Worm (Caenorhabditis elegans) whole organism, L4 larva: ENCODE measurements around the gene M02E1.3.

ENCODE experiments used
- F37D6.2 ChIP-seq: sonication (generic microtip); optimal IDR thresholded peaks from 2 replicates; lab custom pipeline; 2016; ENCODE audit warnings: mild to moderate bottlenecking, missing genetic modification characterization, missing compliant biosample characterization
- T20F7.1 ChIP-seq: fragments of 200-800 bp; sonication (Bioruptor generic); optimal IDR thresholded peaks from 2 replicates; lab custom pipeline; 2018; ENCODE audit warnings: mild to moderate bottlenecking, missing genetic modification characterization, missing compliant biosample characterization
- Y75B8A.6 ChIP-seq: fragments of 200-800 bp; sonication (Bioruptor generic); IDR thresholded peaks from 2 replicates; pipeline ENCODE4 v1.3.6; 2022; ENCODE audit warnings: missing genetic modification reagents, missing genetic modification characterization, missing compliant biosample characterization
- aha-1 ChIP-seq: fragments of 150-350 bp; peaks from one replicate; lab custom pipeline; 2014; ENCODE audit warnings: missing biosample characterization, missing genetic modification characterization
- arid-1 ChIP-seq: fragments of 200-800 bp; sonication (Bioruptor generic); conservative IDR thresholded peaks from 2 replicates; pipeline ENCODE4 v1.3.6; 2022; ENCODE audit warnings: missing genetic modification reagents, missing genetic modification characterization, missing compliant biosample characterization
- ceh-28 ChIP-seq: fragments of 150-350 bp; optimal IDR thresholded peaks from 2 replicates; lab custom pipeline; 2014; ENCODE audit warnings: missing biosample characterization, missing genetic modification reagents, missing genetic modification characterization
- ceh-82 ChIP-seq: sonication (generic microtip); optimal IDR thresholded peaks from 2 replicates; lab custom pipeline; 2017; ENCODE audit warnings: missing biosample characterization, missing genetic modification characterization
- daf-16 ChIP-seq, 3 experiments: sonication (generic microtip); optimal IDR thresholded peaks; 2 replicates each; lab custom pipeline; 2016 to 2017; ENCODE audit warnings: missing genetic modification characterization in 3 of 3, missing genetic modification reagents in 3 of 3, mild to moderate bottlenecking in 2 of 3, missing compliant biosample characterization in 2 of 3, missing biosample characterization in 1 of 3, moderate library complexity in 1 of 3
- dmd-6 ChIP-seq: fragments of 200-800 bp; sonication (Bioruptor generic); IDR thresholded peaks from 2 replicates; pipeline ENCODE4 v1.3.6; 2022; ENCODE audit warnings: missing genetic modification reagents, missing genetic modification characterization, missing compliant biosample characterization
- dpl-1 ChIP-seq: fragments of 150-350 bp; optimal IDR thresholded peaks from 2 replicates; lab custom pipeline; 2014; ENCODE audit warnings: missing biosample characterization, missing genetic modification reagents, missing genetic modification characterization
- dve-1 ChIP-seq: sonication (generic microtip); optimal IDR thresholded peaks from 2 replicates; lab custom pipeline; 2017; ENCODE audit warnings: antibody characterized with exemption, mild to moderate bottlenecking, missing genetic modification characterization, missing compliant biosample characterization; ENCODE audit not compliant: insufficient read depth
- hif-1 ChIP-seq, 2 experiments: sonication (generic microtip); optimal IDR thresholded peaks; 2 replicates each; lab custom pipeline; 2016 to 2017; ENCODE audit warnings: missing compliant biosample characterization in 2 of 2, missing genetic modification characterization in 2 of 2, missing genetic modification reagents in 2 of 2, missing genotype in 2 of 2, mild to moderate bottlenecking in 1 of 2
- hlh-11 ChIP-seq: fragments of 200-800 bp; sonication (Bioruptor generic); optimal IDR thresholded peaks from 2 replicates; lab custom pipeline; 2018; ENCODE audit warnings: mild to moderate bottlenecking, missing genetic modification characterization, missing compliant biosample characterization
- hlh-30 ChIP-seq: sonication (generic microtip); optimal IDR thresholded peaks from 2 replicates; lab custom pipeline; 2017; ENCODE audit warnings: antibody characterized with exemption, mild to moderate bottlenecking, missing genetic modification characterization, missing compliant biosample characterization; ENCODE audit not compliant: insufficient read depth
- hmg-1.1 ChIP-seq: fragments of 200-800 bp; sonication (Bioruptor generic); IDR thresholded peaks from 2 replicates; pipeline ENCODE4 v1.3.6; 2022; ENCODE audit warnings: missing genetic modification reagents, missing genetic modification characterization, missing compliant biosample characterization
- lin-15B ChIP-seq: fragments of 150-350 bp; sonication (generic microtip); optimal IDR thresholded peaks from 3 replicates; lab custom pipeline; 2014; ENCODE audit warnings: missing biosample characterization, missing genetic modification characterization
- lsy-2 ChIP-seq, 2 experiments: fragments of 150-350 bp in 1 of 2; sonication (generic microtip) in 1 of 2; optimal IDR thresholded peaks; 2 replicates each; lab custom pipeline; 2014 to 2017; ENCODE audit warnings: missing biosample characterization in 2 of 2, missing genetic modification characterization in 2 of 2
- mdl-1 ChIP-seq, 2 experiments: fragments of 150-350 bp in 1 of 2; sonication (generic microtip) in 1 of 2; optimal IDR thresholded peaks; 2 replicates each; lab custom pipeline; 2014 to 2017; ENCODE audit warnings: missing biosample characterization in 2 of 2, missing genetic modification characterization in 2 of 2
- mep-1 ChIP-seq: fragments of 150-350 bp; sonication (generic microtip); optimal IDR thresholded peaks from 3 replicates; lab custom pipeline; 2014; ENCODE audit warnings: missing biosample characterization, missing genetic modification characterization
- mes-2 ChIP-seq: sonication (generic microtip); optimal IDR thresholded peaks from 2 replicates; lab custom pipeline; 2016; ENCODE audit warnings: missing genotype, mild to moderate bottlenecking, missing genetic modification characterization, missing compliant biosample characterization; ENCODE audit not compliant: poor library complexity, severe bottlenecking
- nhr-11 ChIP-seq: fragments of 150-350 bp; optimal IDR thresholded peaks from 2 replicates; lab custom pipeline; 2014; ENCODE audit warnings: missing biosample characterization, missing genetic modification characterization
- nhr-25 ChIP-seq: sonication (generic microtip); optimal IDR thresholded peaks from 2 replicates; lab custom pipeline; 2017; ENCODE audit warnings: missing genetic modification characterization, mild to moderate bottlenecking, missing compliant biosample characterization, antibody characterized with exemption, moderate library complexity, borderline replicate concordance; ENCODE audit not compliant: insufficient read depth
- nhr-28 ChIP-seq: fragments of 150-350 bp; optimal IDR thresholded peaks from 2 replicates; lab custom pipeline; 2014; ENCODE audit warnings: missing biosample characterization, missing genetic modification characterization
- pha-4 ChIP-seq, 2 experiments: fragments of 150-350 bp in 1 of 2; fragments of 200-800 bp in 1 of 2; sonication (Bioruptor generic) in 1 of 2; IDR thresholded peaks in 1 of 2; optimal IDR thresholded peaks in 1 of 2; 2 replicates each; pipeline versions ENCODE4 v1.3.6 to Lab custom; 2014 to 2022; ENCODE audit warnings: missing genetic modification characterization in 2 of 2, missing genetic modification reagents in 2 of 2, missing biosample characterization in 1 of 2, missing compliant biosample characterization in 1 of 2
- pqm-1 ChIP-seq: sonication (generic microtip); optimal IDR thresholded peaks from 2 replicates; lab custom pipeline; 2017; ENCODE audit warnings: missing biosample characterization, missing genetic modification characterization
- rbr-2 ChIP-seq: sonication (generic microtip); optimal IDR thresholded peaks from 2 replicates; lab custom pipeline; 2016; ENCODE audit warnings: missing genotype, missing genetic modification characterization, missing compliant biosample characterization
- spr-1 ChIP-seq: sonication (generic microtip); optimal IDR thresholded peaks from 2 replicates; lab custom pipeline; 2016; ENCODE audit warnings: mild to moderate bottlenecking, missing genetic modification characterization, missing compliant biosample characterization
- unc-62 ChIP-seq, 3 experiments: fragments of 150-350 bp in 1 of 3; sonication (generic microtip); optimal IDR thresholded peaks in 2 of 3; peaks in 1 of 3; 1 replicate in 1 of 3; 2 replicates in 2 of 3; lab custom pipeline; 2014 to 2017; ENCODE audit warnings: missing biosample characterization in 3 of 3, missing genetic modification characterization in 3 of 3, missing genetic modification reagents in 3 of 3, missing genotype in 1 of 3
- vab-7 ChIP-seq: fragments of 200-800 bp; sonication (Bioruptor generic); IDR thresholded peaks from 2 replicates; pipeline ENCODE4 v1.3.6; 2022; ENCODE audit warnings: missing genetic modification reagents, missing genetic modification characterization, missing compliant biosample characterization

The M02E1.3 gene

DNA sequence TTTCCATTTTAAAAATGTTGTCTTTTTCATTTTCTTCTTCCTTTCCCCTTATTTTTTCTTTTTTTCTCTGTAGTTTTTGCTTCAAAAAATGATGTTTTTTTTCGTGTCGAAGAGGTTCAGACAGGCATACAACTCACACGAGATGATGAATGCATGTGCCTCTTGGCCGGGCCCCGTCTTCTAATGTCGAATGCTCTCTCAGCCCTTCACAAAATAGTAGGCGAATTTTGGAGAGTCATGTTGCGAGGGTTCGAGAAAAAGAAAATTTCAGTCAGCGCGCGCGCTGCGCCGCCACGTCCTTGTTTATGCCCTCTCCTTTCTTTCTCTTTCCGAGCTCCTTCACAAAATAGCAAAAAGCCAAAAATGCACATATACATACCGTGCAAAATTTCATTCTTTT, 1.7 kb downstream of the M02E1.3 start (continued):
- TF ChIP-seq nhr-25: no peak
- TF ChIP-seq aha-1 (tag; lab: Kevin White, UChicago): peak; percentile 84
- peak; percentile 90 to 97 for TF ChIP-seq mdl-1 (tag; optimal IDR thresholded peaks at IDR 0.05; lab: Kevin White, UChicago)
- no peak for TF ChIP-seq pha-4 (GFP tag; IDR thresholded peaks at IDR 0.05; lab: Robert Waterston, UW)
- TF ChIP-seq pha-4 (tag; optimal IDR thresholded peaks at IDR 0.05; lab: Kevin White, UChicago): no peak
- no peak for TF ChIP-seq vab-7 (GFP tag; lab: Robert Waterston, UW)
- TF ChIP-seq rbr-2 (tag; lab: Kevin White, UChicago): peak; percentile 61
- TF ChIP-seq nhr-11 (tag; lab: Kevin White, UChicago): peak; percentile 76
- TF ChIP-seq dve-1 (tag; lab: Kevin White, UChicago): peak; percentile 59

DNA sequence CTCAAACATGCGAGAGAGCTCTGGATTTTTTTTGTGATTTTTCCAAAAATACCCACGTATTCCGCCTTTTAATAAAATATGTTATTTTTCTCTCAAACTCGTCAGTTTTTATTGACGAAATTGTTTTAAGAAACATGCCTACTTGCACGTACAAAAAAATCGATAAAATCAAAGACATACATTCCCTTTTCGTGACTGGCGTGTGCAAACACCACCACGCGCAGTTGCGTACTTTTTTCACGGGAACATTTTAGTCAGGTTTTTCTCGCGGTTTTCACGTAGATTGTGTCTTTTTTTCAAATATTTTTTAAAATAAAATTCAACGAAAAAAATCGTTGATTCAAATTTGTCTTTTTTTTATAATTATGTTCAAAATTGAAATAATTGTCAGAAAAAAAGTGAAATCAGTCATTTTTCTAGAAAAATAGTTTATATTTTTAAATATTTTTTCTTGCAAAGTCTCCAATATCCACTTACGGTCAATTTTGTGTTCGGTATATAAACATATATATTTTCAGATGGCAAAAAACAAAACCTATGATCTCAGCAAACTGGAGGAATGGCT, 3.4 kb downstream of the M02E1.3 start, which contains the start of gene M02E1.1:
Gene M02E1.1 (plus strand): TSS at position 515 of the 565 bp plus-strand sequence.
- TF ChIP-seq daf-16 (GFP tag; optimal IDR thresholded peaks at IDR 0.05; lab: Kevin White, UChicago) (no peak), daf-16 (tag; optimal IDR thresholded peaks at IDR 0.05; lab: Kevin White, UChicago) (peak; percentile 19), T20F7.1 (peak; percentile 58), hlh-30 (peak; percentile 73), lin-15B (tag; lab: Kevin White, UChicago) (no peak), nhr-28 (tag; lab: Kevin White, UChicago) (peak; percentile 19), dpl-1 (peak; percentile 7), hmg-1.1 (peak; percentile 36; the same call in 1 of the 2 replicates), hif-1 (tag; optimal IDR thresholded peaks at IDR 0.05; lab: Kevin White, UChicago) (peak in 1 of 2 experiments; percentile 98), lsy-2 (tag; optimal IDR thresholded peaks at IDR 0.05; lab: Kevin White, UChicago) (peak in 1 of 2 experiments; percentile 47), hlh-11 (tag; lab: Kevin White, UChicago) (peak; percentile 36), spr-1 (no peak), ceh-28 (tag; lab: Kevin White, UChicago) (peak; percentile 64), ceh-82 (tag; lab: Kevin White, UChicago) (no peak), dmd-6 (GFP tag; lab: Robert Waterston, UW) (0 out of 2 replicates have a peak, but pooled peaks have one; percentile 17), mes-2 (tag; lab: Kevin White, UChicago) (peak; percentile 46), Y75B8A.6 (GFP tag; lab: Robert Waterston, UW) (no peak), mep-1 (tag; lab: Kevin White, UChicago) (peak; percentile 44)

DNA sequence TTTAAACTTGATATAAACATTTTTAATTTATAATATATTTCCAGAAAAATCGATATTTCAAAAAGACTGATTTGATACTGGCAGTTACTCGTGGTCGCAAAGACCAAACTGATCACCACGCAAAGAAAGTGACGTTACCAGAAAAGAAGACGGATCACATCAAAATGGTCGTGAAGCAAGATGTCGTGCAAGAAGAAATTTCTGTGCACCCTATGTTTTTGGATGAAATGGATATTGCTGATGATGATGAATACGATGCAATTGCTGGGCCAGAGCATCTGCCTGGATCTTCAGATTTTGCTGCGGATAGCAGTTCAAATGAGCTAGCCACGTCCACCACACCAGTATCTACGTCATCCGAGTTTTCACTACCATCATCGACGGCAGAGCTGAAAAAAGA, 6.4 kb downstream of the M02E1.3 start:
- TF ChIP-seq F37D6.2 (tag; lab: Kevin White, UChicago) (no peak), unc-62 (GFP tag; optimal IDR thresholded peaks at IDR 0.05 in 1 of 2; lab: Kevin White, UChicago) (peak in 1 of 2 experiments; percentile 90), unc-62 (tag; optimal IDR thresholded peaks at IDR 0.05; lab: Kevin White, UChicago) (no peak), pqm-1 (tag; lab: Kevin White, UChicago) (no peak)

DNA sequence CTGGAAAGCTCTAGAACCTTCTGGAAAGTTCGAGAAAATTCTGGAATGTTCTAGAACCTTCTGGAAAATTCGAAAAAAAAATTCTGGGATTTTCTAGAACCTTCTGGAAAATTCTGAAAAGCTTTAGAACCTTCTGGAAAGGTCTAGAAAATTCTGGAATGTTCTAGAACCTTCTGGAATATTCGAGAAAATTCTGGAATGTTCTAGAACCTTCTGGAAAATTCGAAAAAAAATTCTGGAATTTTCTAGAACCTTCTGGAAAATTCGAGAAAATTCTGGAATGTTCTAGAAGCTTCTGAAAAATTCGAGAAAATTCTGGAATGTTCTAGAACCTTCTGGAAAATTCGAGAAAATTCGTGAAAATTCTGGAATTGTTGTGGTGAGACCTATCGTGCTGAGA, 8.5 kb downstream of the M02E1.3 start:
- TF ChIP-seq arid-1 (GFP tag; lab: Robert Waterston, UW): 0 out of 2 replicates have a peak, but pooled peaks have one; percentile 29

DNA sequence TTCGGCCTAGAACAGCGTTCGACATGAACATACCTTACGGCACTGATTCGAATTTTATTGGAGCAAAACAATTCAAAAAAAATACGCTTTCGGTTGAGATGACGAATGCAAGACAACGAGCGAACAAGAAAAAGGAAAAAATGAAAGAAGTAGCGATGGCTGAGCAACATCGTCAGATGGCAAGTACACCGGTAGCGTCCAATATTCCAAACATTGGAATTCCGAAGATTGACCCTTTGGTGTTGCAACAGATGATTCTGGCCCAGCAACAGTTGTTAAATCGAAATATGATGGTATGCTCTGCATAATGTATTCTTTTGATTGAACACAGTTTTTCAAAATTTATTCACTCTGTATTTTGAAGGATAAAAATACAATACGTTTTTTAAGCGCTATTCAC, 10.3 kb downstream of the M02E1.3 start:
- TF ChIP-seq unc-62 (GFP tag; optimal IDR thresholded peaks at IDR 0.05 in 1 of 2; lab: Kevin White, UChicago) (peak in 1 of 2 experiments; percentile 91), unc-62 (tag; optimal IDR thresholded peaks at IDR 0.05; lab: Kevin White, UChicago) (no peak), daf-16 (GFP tag; optimal IDR thresholded peaks at IDR 0.05; lab: Kevin White, UChicago) (no peak), daf-16 (tag; optimal IDR thresholded peaks at IDR 0.05; lab: Kevin White, UChicago) (no peak)
- TF ChIP-seq, all 104 proteins: peak for 1
